Worm (Caenorhabditis elegans) whole organism, late embryonic: Measurements from ENCODE around the gene C25E10.12.

ENCODE experiments used
- C08G9.2 ChIP-seq: sonication (generic microtip); optimal IDR thresholded peaks from 2 replicates; lab custom pipeline; 2016; ENCODE audit warnings: mild to moderate bottlenecking, missing genetic modification characterization, moderate library complexity, missing compliant biosample characterization
- K09A11.1 ChIP-seq: sonication (generic microtip); optimal IDR thresholded peaks from 2 replicates; lab custom pipeline; 2017; ENCODE audit warnings: antibody characterized with exemption, mild to moderate bottlenecking, missing genetic modification characterization, missing compliant biosample characterization; ENCODE audit not compliant: insufficient read depth
- Y22D7AL.16 ChIP-seq: sonication (generic microtip); optimal IDR thresholded peaks from 2 replicates; lab custom pipeline; 2016; ENCODE audit warnings: missing genetic modification characterization, missing compliant biosample characterization
- ama-1 ChIP-seq: fragments of 150-350 bp; optimal IDR thresholded peaks from 2 replicates; lab custom pipeline; 2014
- ceh-14 ChIP-seq: sonication (generic microtip); optimal IDR thresholded peaks from 2 replicates; lab custom pipeline; 2016; ENCODE audit warnings: missing genotype, missing genetic modification characterization, missing compliant biosample characterization
- ceh-18 ChIP-seq: sonication (generic microtip); optimal IDR thresholded peaks from 2 replicates; lab custom pipeline; 2016; ENCODE audit warnings: missing genetic modification characterization, missing compliant biosample characterization
- ceh-19 ChIP-seq: fragments of 200-800 bp; sonication (Bioruptor generic); optimal IDR thresholded peaks from 2 replicates; lab custom pipeline; 2018; ENCODE audit warnings: mild to moderate bottlenecking, missing genetic modification characterization, missing compliant biosample characterization
- ceh-2 ChIP-seq: sonication (generic microtip); optimal IDR thresholded peaks from 2 replicates; lab custom pipeline; 2016; ENCODE audit warnings: missing genotype, missing genetic modification characterization, missing compliant biosample characterization
- ceh-22 ChIP-seq: sonication (generic microtip); optimal IDR thresholded peaks from 2 replicates; lab custom pipeline; 2017; ENCODE audit warnings: missing biosample characterization, missing genetic modification characterization
- ceh-24 ChIP-seq: sonication (generic microtip); optimal IDR thresholded peaks from 2 replicates; lab custom pipeline; 2016; ENCODE audit warnings: mild to moderate bottlenecking, missing genetic modification characterization, missing compliant biosample characterization
- ceh-31 ChIP-seq: sonication (generic microtip); optimal IDR thresholded peaks from 2 replicates; lab custom pipeline; 2016; ENCODE audit warnings: missing genetic modification characterization, missing compliant biosample characterization
- ceh-34 ChIP-seq: sonication (generic microtip); optimal IDR thresholded peaks from 2 replicates; lab custom pipeline; 2016; ENCODE audit warnings: mild to moderate bottlenecking, missing genetic modification characterization, missing compliant biosample characterization
- che-1 ChIP-seq: sonication (generic microtip); optimal IDR thresholded peaks from 2 replicates; lab custom pipeline; 2016; ENCODE audit warnings: mild to moderate bottlenecking, missing genetic modification characterization, missing compliant biosample characterization
- dmd-4 ChIP-seq: sonication (generic microtip); optimal IDR thresholded peaks from 2 replicates; lab custom pipeline; 2016; ENCODE audit warnings: borderline replicate concordance, missing genetic modification characterization, missing compliant biosample characterization
- ets-4 ChIP-seq: sonication (generic microtip); optimal IDR thresholded peaks from 2 replicates; lab custom pipeline; 2016; ENCODE audit warnings: missing genetic modification characterization, missing compliant biosample characterization
- eyg-1 ChIP-seq: sonication (generic microtip); optimal IDR thresholded peaks from 2 replicates; lab custom pipeline; 2016; ENCODE audit warnings: missing genotype, missing genetic modification characterization, missing compliant biosample characterization
- fax-1 ChIP-seq: sonication (generic microtip); optimal IDR thresholded peaks from 2 replicates; lab custom pipeline; 2016; ENCODE audit warnings: missing genotype, missing genetic modification characterization, missing compliant biosample characterization
- gmeb-2 ChIP-seq: sonication (generic microtip); optimal IDR thresholded peaks from 2 replicates; lab custom pipeline; 2016; ENCODE audit warnings: missing genetic modification characterization, inconsistent platforms, missing compliant biosample characterization
- hlh-15 ChIP-seq: sonication (generic microtip); optimal IDR thresholded peaks from 2 replicates; lab custom pipeline; 2016; ENCODE audit warnings: missing genetic modification characterization, missing compliant biosample characterization
- hlh-30 ChIP-seq: sonication (generic microtip); optimal IDR thresholded peaks from 2 replicates; lab custom pipeline; 2017; ENCODE audit warnings: antibody characterized with exemption, missing genetic modification characterization, missing compliant biosample characterization; ENCODE audit not compliant: insufficient read depth
- hlh-8 ChIP-seq: sonication (generic microtip); optimal IDR thresholded peaks from 2 replicates; lab custom pipeline; 2016; ENCODE audit warnings: missing genotype, missing genetic modification characterization, missing compliant biosample characterization
- lim-6 ChIP-seq: sonication (generic microtip); optimal IDR thresholded peaks from 2 replicates; lab custom pipeline; 2016; ENCODE audit warnings: missing genetic modification characterization, missing compliant biosample characterization
- lin-11 ChIP-seq: fragments of 200-800 bp; sonication (Bioruptor generic); optimal IDR thresholded peaks from 2 replicates; lab custom pipeline; 2018; ENCODE audit warnings: mild to moderate bottlenecking, missing genetic modification characterization, missing compliant biosample characterization
- madf-2 ChIP-seq: sonication (generic microtip); optimal IDR thresholded peaks from 2 replicates; lab custom pipeline; 2017; ENCODE audit warnings: missing genetic modification characterization, missing compliant biosample characterization
- mec-3 ChIP-seq: sonication (generic microtip); optimal IDR thresholded peaks from 2 replicates; lab custom pipeline; 2016; ENCODE audit warnings: borderline replicate concordance, missing genetic modification characterization, missing compliant biosample characterization
- nfya-1 ChIP-seq: sonication (generic microtip); optimal IDR thresholded peaks from 2 replicates; lab custom pipeline; 2017; ENCODE audit warnings: missing genetic modification characterization, mild to moderate bottlenecking, missing compliant biosample characterization, antibody characterized with exemption, moderate library complexity
- nhr-11 ChIP-seq: fragments of 150-350 bp; optimal IDR thresholded peaks from 2 replicates; lab custom pipeline; 2014; ENCODE audit warnings: missing biosample characterization, missing genetic modification characterization
- npax-4 ChIP-seq: sonication (generic microtip); optimal IDR thresholded peaks from 2 replicates; lab custom pipeline; 2016; ENCODE audit warnings: missing genetic modification characterization, missing compliant biosample characterization
- odd-2 ChIP-seq: sonication (generic microtip); optimal IDR thresholded peaks from 2 replicates; lab custom pipeline; 2017; ENCODE audit warnings: antibody characterized with exemption, mild to moderate bottlenecking, missing genetic modification characterization, missing compliant biosample characterization
- pat-9 ChIP-seq: fragments of 200-800 bp; sonication (Bioruptor generic); optimal IDR thresholded peaks from 2 replicates; lab custom pipeline; 2018; ENCODE audit warnings: mild to moderate bottlenecking, missing genetic modification characterization, moderate library complexity, missing compliant biosample characterization
- pax-1 ChIP-seq: fragments of 150-350 bp; optimal IDR thresholded peaks from 2 replicates; lab custom pipeline; 2014; ENCODE audit warnings: missing biosample characterization, missing genetic modification characterization
- pqm-1 ChIP-seq: sonication (generic microtip); optimal IDR thresholded peaks from 2 replicates; lab custom pipeline; 2016; ENCODE audit warnings: missing genetic modification characterization, missing compliant biosample characterization
- pros-1 ChIP-seq: fragments of 150-350 bp; optimal IDR thresholded peaks from 2 replicates; lab custom pipeline; 2014; ENCODE audit warnings: missing biosample characterization, missing genetic modification reagents, missing genetic modification characterization
- ref-2 ChIP-seq: sonication (generic microtip); optimal IDR thresholded peaks from 2 replicates; lab custom pipeline; 2016; ENCODE audit warnings: missing genetic modification characterization, missing compliant biosample characterization
- rnt-1 ChIP-seq: sonication (generic microtip); optimal IDR thresholded peaks from 2 replicates; lab custom pipeline; 2016; ENCODE audit warnings: missing genetic modification characterization, missing compliant biosample characterization
- sox-2 ChIP-seq: fragments of 200-800 bp; sonication (Bioruptor generic); IDR thresholded peaks from 2 replicates; pipeline ENCODE4 v1.3.6; 2022; ENCODE audit warnings: missing genetic modification reagents, missing genetic modification characterization, missing compliant biosample characterization
- sox-4 ChIP-seq: sonication (generic microtip); optimal IDR thresholded peaks from 2 replicates; lab custom pipeline; 2017; ENCODE audit warnings: mild to moderate bottlenecking, missing genetic modification characterization, inconsistent platforms, missing compliant biosample characterization
- syd-9 ChIP-seq: sonication (generic microtip); optimal IDR thresholded peaks from 2 replicates; lab custom pipeline; 2016; ENCODE audit warnings: mild to moderate bottlenecking, missing genetic modification characterization, moderate library complexity, missing compliant biosample characterization
- tbx-7 ChIP-seq: sonication (generic microtip); optimal IDR thresholded peaks from 2 replicates; lab custom pipeline; 2016; ENCODE audit warnings: missing genotype, missing genetic modification characterization, missing compliant biosample characterization
- unc-55 ChIP-seq: sonication (generic microtip); optimal IDR thresholded peaks from 2 replicates; lab custom pipeline; 2017; ENCODE audit warnings: missing biosample characterization, missing genetic modification reagents, missing genetic modification characterization
- unc-86 ChIP-seq: sonication (generic microtip); optimal IDR thresholded peaks from 2 replicates; lab custom pipeline; 2016; ENCODE audit warnings: missing genetic modification characterization, missing compliant biosample characterization
- ztf-16 ChIP-seq: sonication (generic microtip); optimal IDR thresholded peaks from 2 replicates; lab custom pipeline; 2017; ENCODE audit warnings: missing genetic modification characterization, missing compliant biosample characterization

The C25E10.12 gene

DNA sequence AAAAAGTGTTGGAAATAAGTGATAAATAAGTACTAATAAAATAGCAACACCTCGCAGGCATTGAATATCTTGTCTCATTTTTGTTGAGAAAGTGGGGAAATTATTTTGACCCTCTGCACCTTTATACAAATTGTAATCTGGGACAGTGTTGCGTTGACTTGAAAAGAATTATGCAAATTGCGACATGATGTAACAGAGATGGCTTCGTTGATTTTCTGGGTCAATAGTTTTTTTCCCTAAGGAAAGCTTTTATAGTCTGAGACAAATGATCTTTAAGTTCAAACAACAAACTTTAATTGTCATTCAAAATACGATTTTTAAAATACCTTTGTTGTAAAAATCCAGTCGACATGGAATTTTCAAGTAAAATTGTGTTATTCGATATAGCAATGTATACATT, 37.5 kb downstream of the C25E10.12 start, which contains the start of gene bus-1:
TSS of gene bus-1 (minus strand) at position 101 of the 400 bp plus-strand sequence.
- TF ChIP-seq C08G9.2 (tag; lab: Kevin White, UChicago) = no peak
- TF ChIP-seq odd-2 (tag; lab: Kevin White, UChicago) = no peak
- TF ChIP-seq che-1 = no peak
- no peak for TF ChIP-seq pros-1
- TF ChIP-seq sox-2 = no peak
- no peak for TF ChIP-seq pat-9 (tag; lab: Kevin White, UChicago)
- TF ChIP-seq ceh-24 = no peak
- TF ChIP-seq ztf-16 (tag; lab: Kevin White, UChicago) = no peak
- TF ChIP-seq K09A11.1 (tag; lab: Kevin White, UChicago) = no peak
- TF ChIP-seq npax-4 (tag; lab: Kevin White, UChicago) = no peak
- no peak for TF ChIP-seq dmd-4 (tag; lab: Kevin White, UChicago)
- TF ChIP-seq Y22D7AL.16 (tag; lab: Kevin White, UChicago) = no peak
- TF ChIP-seq ceh-14 = no peak
- TF ChIP-seq hlh-15 (tag; lab: Kevin White, UChicago) = no peak
- TF ChIP-seq madf-2 = no peak
- TF ChIP-seq hlh-8 (tag; lab: Kevin White, UChicago) = no peak
- no peak for TF ChIP-seq lim-6 (tag; lab: Kevin White, UChicago)

ce11 chrV:9022078-9022477, 40.2 kb downstream of the C25E10.12 start, which contains the start of gene oac-41:
TSS of gene oac-41 (minus strand) at chrV:9022178.
- TF ChIP-seq tbx-7 (tag; lab: Kevin White, UChicago) (no peak), mec-3 (tag; lab: Kevin White, UChicago) (no peak), ets-4 (tag; lab: Kevin White, UChicago) (no peak), ceh-34 (tag; lab: Kevin White, UChicago) (no peak), ceh-18 (tag; lab: Kevin White, UChicago) (no peak), eyg-1 (tag; lab: Kevin White, UChicago) (no peak), pqm-1 (no peak), pax-1 (no peak), gmeb-2 (tag; lab: Kevin White, UChicago) (no peak), nfya-1 (tag; lab: Kevin White, UChicago) (no peak), Y22D7AL.16 (tag; lab: Kevin White, UChicago) (no peak), unc-86 (tag; lab: Kevin White, UChicago) (no peak), pros-1 (no peak), unc-55 (GFP tag; lab: Kevin White, UChicago) (no peak), nhr-11 (no peak), ceh-24 (no peak), sox-2 (no peak), hlh-8 (tag; lab: Kevin White, UChicago) (no peak), lin-11 (tag; lab: Kevin White, UChicago) (no peak), ref-2 (no peak)

- TF ChIP-seq ama-1 (lab: Kevin White, UChicago) = no peak
- no peak for TF ChIP-seq eyg-1 (tag; lab: Kevin White, UChicago)
- TF ChIP-seq ceh-2 (tag; lab: Kevin White, UChicago) = no peak
- no peak for TF ChIP-seq ceh-19
- no peak for TF ChIP-seq madf-2
- no peak for TF ChIP-seq K09A11.1 (tag; lab: Kevin White, UChicago)
- no peak for TF ChIP-seq hlh-30 (tag; lab: Kevin White, UChicago)
- no peak for TF ChIP-seq ceh-22 (tag; lab: Kevin White, UChicago)
- no peak for TF ChIP-seq gmeb-2 (tag; lab: Kevin White, UChicago)
- no peak for TF ChIP-seq sox-4 (tag; lab: Kevin White, UChicago)
- no peak for TF ChIP-seq C08G9.2 (tag; lab: Kevin White, UChicago)
- no peak for TF ChIP-seq ceh-31 (tag; lab: Kevin White, UChicago)
- TF ChIP-seq mec-3 (tag; lab: Kevin White, UChicago) = no peak
- TF ChIP-seq rnt-1 = no peak
- no peak for TF ChIP-seq ceh-18 (tag; lab: Kevin White, UChicago)
- TF ChIP-seq syd-9 (tag; lab: Kevin White, UChicago) = no peak
- no peak for TF ChIP-seq fax-1
- TF ChIP-seq, all 69 proteins: peak for 0
Measured at ce11 chrV:9018871-9019270, 43.4 kb downstream of the C25E10.12 start.
